Worm (Caenorhabditis elegans) whole organism, late embryonic: ENCODE data around the gene rad-50.

ENCODE experiments used
- ceh-2 ChIP-seq: sonication (generic microtip); optimal IDR thresholded peaks from 2 replicates; lab custom pipeline; 2016; ENCODE audit warnings: missing genotype, missing genetic modification characterization, missing compliant biosample characterization
- pag-3 ChIP-seq: sonication (generic microtip); optimal IDR thresholded peaks from 2 replicates; lab custom pipeline; 2016; ENCODE audit warnings: missing compliant biosample characterization, missing genetic modification characterization, borderline replicate concordance
- ztf-16 ChIP-seq: sonication (generic microtip); optimal IDR thresholded peaks from 2 replicates; lab custom pipeline; 2017; ENCODE audit warnings: missing genetic modification characterization, missing compliant biosample characterization

ce11 chrV:12261377-12261776, 15.9 kb downstream of the rad-50 start, which contains the start of gene tbb-6:
- TF ChIP-seq ceh-2 (no peak), ztf-16 (tag; lab: Kevin White, UChicago) (no peak), pag-3 (no peak)
